Worm (Caenorhabditis elegans) whole organism, L1 larva: ENCODE results near the gene bus-1.
A peak's percentile ranks its signal among the peaks of the same experiment; 100 is the strongest.

Experiments
- blmp-1 ChIP-seq: fragments of 150-350 bp; optimal IDR thresholded peaks from 2 replicates; lab custom pipeline; 2014; ENCODE audit warnings: missing biosample characterization, missing genetic modification characterization
- efl-1 ChIP-seq, 4 experiments: fragments of 150-350 bp; optimal IDR thresholded peaks in 3 of 4; peaks in 1 of 4; 1 replicate in 1 of 4; 2 replicates in 3 of 4; lab custom pipeline; 2014; ENCODE audit warnings: missing biosample characterization in 2 of 4, missing genetic modification characterization in 2 of 4, missing genetic modification reagents in 2 of 4
- elt-2 ChIP-seq: sonication (generic microtip); optimal IDR thresholded peaks from 2 replicates; lab custom pipeline; 2016; ENCODE audit warnings: missing genetic modification characterization, mild to moderate bottlenecking, inconsistent platforms, missing compliant biosample characterization, missing genetic modification reagents
- jun-1 ChIP-seq: fragments of 150-350 bp; optimal IDR thresholded peaks from 2 replicates; lab custom pipeline; 2014; ENCODE audit warnings: missing biosample characterization, missing genetic modification reagents, missing genetic modification characterization
- lin-15B ChIP-seq: fragments of 150-350 bp; sonication (generic microtip); optimal IDR thresholded peaks from 3 replicates; lab custom pipeline; 2014; ENCODE audit warnings: missing biosample characterization, missing genetic modification characterization
- mep-1 ChIP-seq: fragments of 150-350 bp; optimal IDR thresholded peaks from 2 replicates; lab custom pipeline; 2014; ENCODE audit warnings: missing biosample characterization, missing genetic modification characterization
- nhr-28 ChIP-seq: fragments of 150-350 bp; optimal IDR thresholded peaks from 2 replicates; lab custom pipeline; 2014; ENCODE audit warnings: missing biosample characterization, missing genetic modification characterization
- nhr-71 ChIP-seq: sonication (generic microtip); optimal IDR thresholded peaks from 2 replicates; lab custom pipeline; 2016; ENCODE audit warnings: mild to moderate bottlenecking, missing genetic modification characterization, moderate library complexity, missing compliant biosample characterization
- nhr-77 ChIP-seq: fragments of 150-350 bp; optimal IDR thresholded peaks from 2 replicates; lab custom pipeline; 2014; ENCODE audit warnings: missing biosample characterization, missing genetic modification characterization

bus-1 gene

DNA sequence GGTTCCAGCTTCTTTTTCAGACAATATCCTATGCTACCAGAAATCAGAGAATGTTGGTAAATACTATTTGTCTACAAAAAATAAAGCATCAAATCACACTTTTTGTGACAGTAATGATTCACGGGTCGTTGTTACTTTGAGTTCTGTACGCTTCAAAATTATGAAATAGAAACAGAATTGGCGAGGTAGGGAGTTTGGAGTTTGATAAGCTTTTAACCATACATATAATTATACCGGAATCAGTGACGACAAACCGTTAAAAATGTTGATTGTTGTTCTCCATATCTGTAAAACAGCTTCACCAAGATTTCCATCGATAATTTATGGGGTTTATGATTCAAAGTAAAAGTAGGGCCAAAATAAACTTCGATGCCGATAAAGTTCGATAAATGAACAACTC lies 46.7 kb downstream of the bus-1 start:
- TF ChIP-seq nhr-77 (no peak), efl-1 (optimal IDR thresholded peaks at IDR 0.05; lab: Kevin White, UChicago) (no peak), efl-1 (GFP tag; optimal IDR thresholded peaks at IDR 0.05 in 1 of 2; lab: Kevin White, UChicago) (peak in 1 of 2 experiments; percentile 62)

ce11 chrV:8974889-8975422 lies 49.7 kb downstream of the bus-1 start, which contains the start of gene nhr-143:
TSS of gene nhr-143 (minus strand) at chrV:8974939.
- peak; percentile 40 for TF ChIP-seq blmp-1 (tag; lab: Kevin White, UChicago)
- peak; percentile 18 for TF ChIP-seq elt-2 (tag; lab: Kevin White, UChicago)
- peak; percentile 3 for TF ChIP-seq nhr-71 (tag; lab: Kevin White, UChicago)
- peak; percentile 7 for TF ChIP-seq mep-1 (tag; lab: Kevin White, UChicago)
- TF ChIP-seq nhr-28, result no peak
- no peak for TF ChIP-seq lin-15B
- peak; percentile 2 for TF ChIP-seq jun-1
